Worm (Caenorhabditis elegans) whole organism, L3 larva: ENCODE data around the gene mdh-2.

Experiments
- R02D3.7 ChIP-seq: fragments of 150-350 bp; optimal IDR thresholded peaks from 2 replicates; lab custom pipeline; 2014; ENCODE audit warnings: missing biosample characterization, missing genetic modification characterization
- ama-1 ChIP-seq: fragments of 150-350 bp; optimal IDR thresholded peaks from 2 replicates; lab custom pipeline; 2018
- ceh-28 ChIP-seq: fragments of 150-350 bp; optimal IDR thresholded peaks from 2 replicates; lab custom pipeline; 2014; ENCODE audit warnings: missing biosample characterization, missing genetic modification reagents, missing genetic modification characterization
- ceh-9 ChIP-seq: sonication (generic microtip); optimal IDR thresholded peaks from 2 replicates; lab custom pipeline; 2018; ENCODE audit warnings: missing biosample characterization, missing genetic modification characterization
- elt-1 ChIP-seq: fragments of 150-350 bp; optimal IDR thresholded peaks from 2 replicates; lab custom pipeline; 2014; ENCODE audit warnings: missing biosample characterization, missing genetic modification characterization
- elt-2 ChIP-seq: sonication (generic microtip); optimal IDR thresholded peaks from 2 replicates; lab custom pipeline; 2016; ENCODE audit warnings: missing genetic modification reagents, mild to moderate bottlenecking, missing genetic modification characterization, missing compliant biosample characterization
- elt-3 ChIP-seq, 3 experiments: fragments of 150-350 bp in 1 of 3; sonication (generic microtip) in 2 of 3; optimal IDR thresholded peaks; 2 replicates in 2 of 3; 4 replicates in 1 of 3; lab custom pipeline; 2014 to 2017; ENCODE audit warnings: missing biosample characterization in 3 of 3, missing genetic modification characterization in 3 of 3
- lin-39 ChIP-seq: fragments of 150-350 bp; optimal IDR thresholded peaks from 2 replicates; lab custom pipeline; 2018; ENCODE audit warnings: missing biosample characterization, missing genetic modification reagents, missing genetic modification characterization
- mdl-1 ChIP-seq: fragments of 150-350 bp; optimal IDR thresholded peaks from 2 replicates; lab custom pipeline; 2014; ENCODE audit warnings: missing biosample characterization, missing genetic modification characterization
- nhr-11 ChIP-seq: fragments of 150-350 bp; optimal IDR thresholded peaks from 2 replicates; lab custom pipeline; 2014; ENCODE audit warnings: missing biosample characterization, missing genetic modification characterization
- nhr-25 ChIP-seq: sonication (generic microtip); optimal IDR thresholded peaks from 2 replicates; lab custom pipeline; 2017; ENCODE audit warnings: missing biosample characterization, missing genetic modification characterization
- snpc-4 ChIP-seq: fragments of 150-350 bp; optimal IDR thresholded peaks from 2 replicates; lab custom pipeline; 2014; ENCODE audit warnings: missing biosample characterization, missing genetic modification characterization
- tbx-2 ChIP-seq: sonication (generic microtip); optimal IDR thresholded peaks from 2 replicates; lab custom pipeline; 2016; ENCODE audit warnings: mild to moderate bottlenecking, missing genetic modification characterization, missing compliant biosample characterization
- ztf-4 ChIP-seq: fragments of 150-350 bp; optimal IDR thresholded peaks from 2 replicates; lab custom pipeline; 2014; ENCODE audit warnings: missing biosample characterization, missing genetic modification characterization

- TF ChIP-seq ama-1 (no peak), ztf-4 (tag; lab: Kevin White, UChicago) (no peak), mdl-1 (tag; lab: Kevin White, UChicago) (no peak), nhr-25 (tag; lab: Kevin White, UChicago) (no peak), ceh-28 (tag; lab: Kevin White, UChicago) (no peak), R02D3.7 (tag; lab: Kevin White, UChicago) (no peak), elt-2 (no peak), tbx-2 (no peak), nhr-11 (tag; lab: Kevin White, UChicago) (no peak), elt-3 (tag; optimal IDR thresholded peaks at IDR 0.05; lab: Kevin White, UChicago) (no peak), snpc-4 (tag; lab: Kevin White, UChicago) (no peak), ceh-9 (tag; lab: Kevin White, UChicago) (no peak), lin-39 (no peak), elt-1 (tag; lab: Kevin White, UChicago) (no peak)
Measured at ce11 chrIII:6647568-6647967, 39.7 kb upstream of the mdh-2 start.
